Worm (Caenorhabditis elegans): Measurements from ENCODE around the gene H05C05.1.

Gene H05C05.1

DNA sequence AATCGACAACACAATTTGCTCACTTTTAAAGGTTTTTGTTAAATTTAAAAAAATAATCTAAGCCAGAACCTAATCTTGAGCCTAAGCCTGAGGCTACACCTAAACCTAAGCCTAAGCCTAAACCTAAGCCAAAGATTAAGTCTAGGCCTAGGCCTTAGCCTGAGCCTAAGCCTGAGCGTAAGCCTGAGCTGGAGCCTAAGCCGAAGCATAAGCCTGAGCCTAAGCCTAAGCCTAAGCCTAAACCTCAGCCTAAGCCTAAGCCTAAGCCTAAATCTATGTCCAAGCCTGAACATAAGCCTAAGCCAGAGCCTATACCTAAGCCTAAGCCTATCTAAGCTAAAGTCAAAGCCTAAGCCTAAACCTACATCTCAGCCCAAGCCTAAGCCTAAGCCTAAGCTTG is 9.1 kb upstream of the H05C05.1 start:
- TF ChIP-seq mel-28 (tag; optimal IDR thresholded peaks at IDR 0.05; ENCODE audit: borderline replicate concordance) (no peak), zim-3 (tag; optimal IDR thresholded peaks at IDR 0.05) (no peak), Y53G8AR.9 (GFP tag; conservative IDR thresholded peaks at IDR 0.05) (no peak), ztf-6 (GFP tag; IDR thresholded peaks at IDR 0.05) (no peak), ceh-91 (GFP tag; IDR thresholded peaks at IDR 0.05) (no peak), snpc-1.3 (tag; optimal IDR thresholded peaks at IDR 0.05; ENCODE audit: insufficient read depth) (no peak), hsf-1 (GFP tag; IDR thresholded peaks at IDR 0.05) (no peak), ceh-27 (GFP tag; optimal IDR thresholded peaks at IDR 0.05) (no peak), rcor-1 (GFP tag; IDR thresholded peaks at IDR 0.05) (no peak), ceh-100 (GFP tag; IDR thresholded peaks at IDR 0.05) (no peak), ceh-58 (GFP tag; IDR thresholded peaks at IDR 0.05) (no peak), madf-10 (tag; optimal IDR thresholded peaks at IDR 0.05) (no peak), hlh-12 (tag; optimal IDR thresholded peaks at IDR 0.05) (no peak), B0336.3 (GFP tag; IDR thresholded peaks at IDR 0.05) (no peak), lag-1 (GFP tag; IDR thresholded peaks at IDR 0.05) (no peak), Y67H2A.10 (GFP tag; conservative IDR thresholded peaks at IDR 0.05) (no peak), ceh-40 (GFP tag; IDR thresholded peaks at IDR 0.05) (no peak)

DNA sequence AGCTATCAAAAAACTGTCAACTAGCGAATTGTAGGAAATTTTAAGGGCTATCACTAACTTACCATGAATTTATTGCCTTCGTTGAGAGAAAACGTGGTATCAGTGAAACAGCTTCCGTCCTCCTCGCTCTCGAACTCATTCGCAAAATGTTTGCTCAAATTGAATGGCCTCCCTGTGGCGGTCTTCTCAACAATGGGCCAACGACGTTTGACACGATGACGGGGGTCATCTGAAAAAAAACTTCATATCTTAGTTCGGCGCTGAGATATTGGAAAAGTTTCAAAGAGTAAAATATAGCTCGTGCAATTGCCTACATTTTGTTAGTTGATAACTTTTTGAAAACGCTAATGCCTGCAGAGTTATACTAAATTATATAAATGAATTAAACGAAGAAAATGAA is 5.3 kb upstream of the H05C05.1 start:
- TF ChIP-seq C06A6.2 (GFP tag; conservative IDR thresholded peaks at IDR 0.05) (no peak), snpc-4 (GFP tag; optimal IDR thresholded peaks at IDR 0.05) (no peak), snpc-4 (tag; optimal IDR thresholded peaks at IDR 0.05) (no peak), lin-40 (tag; optimal IDR thresholded peaks at IDR 0.05) (no peak), B0336.3 (GFP tag; IDR thresholded peaks at IDR 0.05) (no peak), tbp1 (GFP tag; optimal IDR thresholded peaks at IDR 0.05) (no peak)

DNA sequence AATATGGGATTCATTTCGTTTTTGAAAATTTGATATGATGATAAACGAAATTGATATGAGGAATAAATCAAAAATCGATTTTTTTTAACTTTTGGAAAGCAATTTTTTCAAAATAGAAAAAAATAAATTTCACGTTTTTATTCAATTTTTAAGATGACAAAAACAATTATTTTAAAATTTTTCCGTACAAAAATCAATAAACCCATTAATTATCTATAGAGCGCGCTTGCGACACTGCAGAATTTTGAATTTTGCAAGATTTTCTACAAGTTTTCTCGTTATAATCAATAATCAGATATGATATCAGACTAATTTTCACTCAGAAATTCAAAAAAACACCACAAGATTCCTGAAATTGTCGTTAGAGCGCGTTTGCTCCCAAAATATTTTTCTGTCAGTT is 2.9 kb upstream of the H05C05.1 start, which contains the start of gene R10F2.6:
R10F2.6 (minus strand) TSS at position 101 of the 400 bp plus-strand sequence.
- TF ChIP-seq pbrm-1 (GFP tag; IDR thresholded peaks at IDR 0.05) (no peak), akir-1 (GFP tag; optimal IDR thresholded peaks at IDR 0.05) (no peak), dpff-1 (tag; optimal IDR thresholded peaks at IDR 0.05) (no peak), attf-3 (GFP tag; conservative IDR thresholded peaks at IDR 0.05) (no peak), snpc-3.4 (tag; optimal IDR thresholded peaks at IDR 0.05) (no peak), let-607 (tag; optimal IDR thresholded peaks at IDR 0.05) (no peak), madf-10 (tag; optimal IDR thresholded peaks at IDR 0.05) (no peak), him-1 (tag; optimal IDR thresholded peaks at IDR 0.05) (no peak), D2030.7 (GFP tag; IDR thresholded peaks at IDR 0.05) (no peak), hlh-26 (GFP tag; conservative IDR thresholded peaks at IDR 0.05) (no peak), T07F8.4 (tag; optimal IDR thresholded peaks at IDR 0.05) (no peak), rcor-1 (GFP tag; IDR thresholded peaks at IDR 0.05) (no peak), ceh-91 (GFP tag; IDR thresholded peaks at IDR 0.05) (no peak), tbx-9 (tag; optimal IDR thresholded peaks at IDR 0.05; ENCODE audit: borderline replicate concordance) (no peak), cebp-1 (GFP tag; IDR thresholded peaks at IDR 0.05) (no peak), cebp-1 (tag; optimal IDR thresholded peaks at IDR 0.05) (no peak), nfya-2 (GFP tag; IDR thresholded peaks at IDR 0.05) (no peak), Y67H2A.10 (GFP tag; conservative IDR thresholded peaks at IDR 0.05) (no peak), C17E4.6 (GFP tag; IDR thresholded peaks at IDR 0.05) (no peak)

Measured in whole organism, young adult.